Worm (Caenorhabditis elegans) whole organism, L2 larva: ENCODE results near the gene tif-1A.
A peak's percentile ranks its signal among the peaks of the same experiment; 100 is the strongest.

Experiments
- C34F6.9 ChIP-seq: fragments of 150-350 bp; optimal IDR thresholded peaks from 2 replicates; lab custom pipeline; 2014; ENCODE audit warnings: missing biosample characterization, missing genetic modification characterization
- F13H6.1 ChIP-seq: sonication (generic microtip); optimal IDR thresholded peaks from 2 replicates; lab custom pipeline; 2016; ENCODE audit warnings: missing genetic modification characterization, missing compliant biosample characterization
- R02D3.7 ChIP-seq: fragments of 150-350 bp; optimal IDR thresholded peaks from 2 replicates; lab custom pipeline; 2014; ENCODE audit warnings: missing biosample characterization, missing genetic modification characterization
- Y55F3AM.14 ChIP-seq: fragments of 200-800 bp; sonication (Bioruptor generic); optimal IDR thresholded peaks from 2 replicates; lab custom pipeline; 2018; ENCODE audit warnings: mild to moderate bottlenecking, missing genetic modification characterization, missing compliant biosample characterization
- ZK546.5 ChIP-seq: sonication (generic microtip); optimal IDR thresholded peaks from 2 replicates; lab custom pipeline; 2017; ENCODE audit warnings: missing biosample characterization, missing genetic modification characterization
- alr-1 ChIP-seq: fragments of 150-350 bp; optimal IDR thresholded peaks from 2 replicates; lab custom pipeline; 2014; ENCODE audit warnings: missing biosample characterization, missing genetic modification characterization
- aly-2 ChIP-seq: fragments of 150-350 bp; optimal IDR thresholded peaks from 2 replicates; lab custom pipeline; 2014; ENCODE audit warnings: missing biosample characterization, missing genetic modification characterization
- ama-1 ChIP-seq: fragments of 150-350 bp; optimal IDR thresholded peaks from 2 replicates; lab custom pipeline; 2018; ENCODE audit warnings: inconsistent platforms
- blmp-1 ChIP-seq: sonication (generic microtip); optimal IDR thresholded peaks from 2 replicates; lab custom pipeline; 2017; ENCODE audit warnings: missing genetic modification characterization, mild to moderate bottlenecking, missing compliant biosample characterization, antibody characterized with exemption, moderate library complexity; ENCODE audit not compliant: insufficient read depth
- ceh-16 ChIP-seq: fragments of 150-350 bp; optimal IDR thresholded peaks from 2 replicates; lab custom pipeline; 2014; ENCODE audit warnings: missing biosample characterization, missing genetic modification characterization
- ceh-82 ChIP-seq: fragments of 150-350 bp; optimal IDR thresholded peaks from 2 replicates; lab custom pipeline; 2014; ENCODE audit warnings: missing biosample characterization, missing genetic modification characterization
- crh-2 ChIP-seq: sonication (generic microtip); optimal IDR thresholded peaks from 2 replicates; lab custom pipeline; 2017; ENCODE audit warnings: missing biosample characterization, missing genetic modification characterization
- dmd-4 ChIP-seq: sonication (generic microtip); optimal IDR thresholded peaks from 2 replicates; lab custom pipeline; 2017; ENCODE audit warnings: missing biosample characterization, missing genetic modification characterization
- egl-27 ChIP-seq: sonication (generic microtip); optimal IDR thresholded peaks from 3 replicates; lab custom pipeline; 2017; ENCODE audit warnings: missing biosample characterization, missing genetic modification reagents, missing genetic modification characterization
- elt-1 ChIP-seq: fragments of 150-350 bp; optimal IDR thresholded peaks from 2 replicates; lab custom pipeline; 2014; ENCODE audit warnings: missing biosample characterization, missing genetic modification characterization
- elt-3 ChIP-seq: sonication (generic microtip); optimal IDR thresholded peaks from 2 replicates; lab custom pipeline; 2017; ENCODE audit warnings: missing biosample characterization, missing genetic modification characterization
- fos-1 ChIP-seq: fragments of 150-350 bp; optimal IDR thresholded peaks from 2 replicates; lab custom pipeline; 2014; ENCODE audit warnings: missing biosample characterization, missing genetic modification characterization
- gmeb-1 ChIP-seq: fragments of 150-350 bp; optimal IDR thresholded peaks from 2 replicates; lab custom pipeline; 2014; ENCODE audit warnings: missing biosample characterization, missing genetic modification characterization
- lin-11 ChIP-seq: fragments of 150-350 bp; sonication (generic microtip); optimal IDR thresholded peaks from 2 replicates; lab custom pipeline; 2014; ENCODE audit warnings: missing biosample characterization, missing genetic modification characterization, inconsistent platforms, mixed read lengths
- lin-13 ChIP-seq: fragments of 150-350 bp; optimal IDR thresholded peaks from 2 replicates; lab custom pipeline; 2014; ENCODE audit warnings: missing biosample characterization, missing genetic modification reagents, missing genetic modification characterization
- lin-39 ChIP-seq: fragments of 150-350 bp; optimal IDR thresholded peaks from 2 replicates; lab custom pipeline; 2014; ENCODE audit warnings: missing biosample characterization, missing genetic modification reagents, missing genetic modification characterization
- lsy-2 ChIP-seq, 2 experiments: fragments of 150-350 bp in 1 of 2; sonication (generic microtip) in 1 of 2; optimal IDR thresholded peaks; 2 replicates each; lab custom pipeline; 2014 to 2017; ENCODE audit warnings: missing biosample characterization in 2 of 2, missing genetic modification characterization in 2 of 2
- mab-5 ChIP-seq: fragments of 150-350 bp; optimal IDR thresholded peaks from 2 replicates; lab custom pipeline; 2014; ENCODE audit warnings: missing biosample characterization, missing genetic modification characterization
- mbf-1 ChIP-seq: sonication (generic microtip); optimal IDR thresholded peaks from 2 replicates; lab custom pipeline; 2017; ENCODE audit warnings: missing biosample characterization, missing genetic modification characterization
- mdl-1 ChIP-seq, 2 experiments: fragments of 150-350 bp in 1 of 2; sonication (generic microtip) in 1 of 2; optimal IDR thresholded peaks; 2 replicates each; lab custom pipeline; 2017; ENCODE audit warnings: missing biosample characterization in 2 of 2, missing genetic modification characterization in 2 of 2
- nhr-10 ChIP-seq: sonication (generic microtip); optimal IDR thresholded peaks from 2 replicates; lab custom pipeline; 2017; ENCODE audit warnings: missing biosample characterization, missing genetic modification characterization
- nhr-11 ChIP-seq: fragments of 150-350 bp; optimal IDR thresholded peaks from 2 replicates; lab custom pipeline; 2014; ENCODE audit warnings: missing biosample characterization, missing genetic modification characterization
- nhr-12 ChIP-seq: fragments of 150-350 bp; optimal IDR thresholded peaks from 2 replicates; lab custom pipeline; 2014; ENCODE audit warnings: missing biosample characterization, missing genetic modification characterization
- nhr-129 ChIP-seq: fragments of 150-350 bp; optimal IDR thresholded peaks from 2 replicates; lab custom pipeline; 2014; ENCODE audit warnings: missing biosample characterization, missing genetic modification characterization
- nhr-21 ChIP-seq: fragments of 150-350 bp; optimal IDR thresholded peaks from 2 replicates; lab custom pipeline; 2014; ENCODE audit warnings: missing biosample characterization, missing genetic modification characterization
- nhr-23 ChIP-seq: fragments of 150-350 bp; optimal IDR thresholded peaks from 2 replicates; lab custom pipeline; 2014; ENCODE audit warnings: missing biosample characterization, missing genetic modification reagents, missing genetic modification characterization
- nhr-237 ChIP-seq: fragments of 150-350 bp; optimal IDR thresholded peaks from 2 replicates; lab custom pipeline; 2014; ENCODE audit warnings: missing biosample characterization, missing genetic modification characterization
- nhr-25 ChIP-seq: fragments of 150-350 bp; sonication (generic microtip); optimal IDR thresholded peaks from 3 replicates; lab custom pipeline; 2014; ENCODE audit warnings: missing biosample characterization, missing genetic modification characterization
- nhr-6 ChIP-seq: fragments of 150-350 bp; optimal IDR thresholded peaks from 2 replicates; lab custom pipeline; 2014; ENCODE audit warnings: missing biosample characterization, missing genetic modification characterization
- nhr-77 ChIP-seq: fragments of 150-350 bp; optimal IDR thresholded peaks from 2 replicates; lab custom pipeline; 2014; ENCODE audit warnings: missing biosample characterization, missing genetic modification characterization
- peb-1 ChIP-seq: fragments of 150-350 bp; optimal IDR thresholded peaks from 2 replicates; lab custom pipeline; 2014; ENCODE audit warnings: missing biosample characterization, missing genetic modification characterization
- sem-4 ChIP-seq: fragments of 150-350 bp; optimal IDR thresholded peaks from 2 replicates; lab custom pipeline; 2014; ENCODE audit warnings: missing biosample characterization, missing genetic modification reagents, missing genetic modification characterization
- skn-1 ChIP-seq: sonication (generic microtip); optimal IDR thresholded peaks from 2 replicates; lab custom pipeline; 2017; ENCODE audit warnings: missing biosample characterization, missing genetic modification characterization
- sma-3 ChIP-seq: sonication (generic microtip); optimal IDR thresholded peaks from 2 replicates; lab custom pipeline; 2016; ENCODE audit warnings: missing genetic modification reagents, missing genetic modification characterization, missing compliant biosample characterization
- sma-9 ChIP-seq, 2 experiments: fragments of 150-350 bp in 1 of 2; sonication (generic microtip) in 1 of 2; optimal IDR thresholded peaks; 2 replicates each; lab custom pipeline; 2014 to 2016; ENCODE audit warnings: missing genetic modification characterization in 2 of 2, mild to moderate bottlenecking in 1 of 2, missing biosample characterization in 1 of 2, missing compliant biosample characterization in 1 of 2, missing genetic modification reagents in 1 of 2, moderate library complexity in 1 of 2
- snpc-4 ChIP-seq: fragments of 150-350 bp; optimal IDR thresholded peaks from 2 replicates; lab custom pipeline; 2014; ENCODE audit warnings: missing biosample characterization, missing genetic modification characterization
- unc-39 ChIP-seq: fragments of 150-350 bp; optimal IDR thresholded peaks from 2 replicates; lab custom pipeline; 2014; ENCODE audit warnings: missing biosample characterization, missing genetic modification characterization
- unc-55 ChIP-seq: fragments of 150-350 bp; sonication (generic microtip); optimal IDR thresholded peaks from 3 replicates; lab custom pipeline; 2014; ENCODE audit warnings: missing biosample characterization, missing genetic modification reagents, missing genetic modification characterization
- unc-62 ChIP-seq: fragments of 150-350 bp; optimal IDR thresholded peaks from 2 replicates; lab custom pipeline; 2014; ENCODE audit warnings: missing biosample characterization, missing genetic modification reagents, missing genetic modification characterization
- zag-1 ChIP-seq: fragments of 150-350 bp; optimal IDR thresholded peaks from 2 replicates; lab custom pipeline; 2014; ENCODE audit warnings: missing biosample characterization, missing genetic modification characterization
- ztf-1 ChIP-seq: fragments of 200-800 bp; sonication (Bioruptor generic); conservative IDR thresholded peaks from 2 replicates; pipeline ENCODE4 v1.3.6; 2022; ENCODE audit warnings: missing genetic modification characterization, missing compliant biosample characterization
- ztf-11 ChIP-seq: sonication (generic microtip); optimal IDR thresholded peaks from 2 replicates; lab custom pipeline; 2017; ENCODE audit warnings: missing biosample characterization, missing genetic modification characterization
- ztf-4 ChIP-seq: fragments of 150-350 bp; optimal IDR thresholded peaks from 2 replicates; lab custom pipeline; 2014; ENCODE audit warnings: missing biosample characterization, missing genetic modification characterization

The tif-1A gene

DNA sequence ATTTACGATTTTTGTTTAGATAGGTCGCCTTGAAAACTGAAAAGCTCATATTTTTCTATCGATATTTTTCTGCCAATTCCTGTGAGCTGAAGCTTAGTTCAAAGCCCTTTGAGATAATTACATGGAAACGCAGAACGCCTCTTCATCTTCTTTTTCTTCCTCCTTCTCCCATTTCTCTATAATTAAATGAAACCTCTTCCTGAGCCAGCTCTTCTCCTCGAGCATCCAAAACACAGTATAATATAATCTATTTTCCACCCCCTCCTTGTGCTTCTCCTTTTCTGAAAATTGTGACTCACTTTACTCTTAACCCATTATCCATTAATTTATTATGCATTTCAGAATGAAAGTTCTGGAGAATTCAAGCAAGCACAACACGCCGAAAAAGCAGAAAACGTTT is 47.6 kb downstream of the tif-1A start, which contains the start of gene F37A8.5:
F37A8.5 (plus strand) TSS at position 332 of the 400 bp plus-strand sequence.
- TF ChIP-seq ceh-82 (tag; lab: Kevin White, UChicago) = no peak
- TF ChIP-seq nhr-12 (tag; lab: Kevin White, UChicago) = no peak
- no peak for TF ChIP-seq lsy-2 (tag; optimal IDR thresholded peaks at IDR 0.05; lab: Kevin White, UChicago)
- TF ChIP-seq R02D3.7 (tag; lab: Kevin White, UChicago) = no peak
- TF ChIP-seq nhr-11 (tag; lab: Kevin White, UChicago) = no peak
- no peak for TF ChIP-seq peb-1 (tag; lab: Kevin White, UChicago)
- TF ChIP-seq nhr-237 = no peak
- no peak for TF ChIP-seq aly-2 (tag; lab: Kevin White, UChicago)
- no peak for TF ChIP-seq mbf-1 (tag; lab: Kevin White, UChicago)

DNA sequence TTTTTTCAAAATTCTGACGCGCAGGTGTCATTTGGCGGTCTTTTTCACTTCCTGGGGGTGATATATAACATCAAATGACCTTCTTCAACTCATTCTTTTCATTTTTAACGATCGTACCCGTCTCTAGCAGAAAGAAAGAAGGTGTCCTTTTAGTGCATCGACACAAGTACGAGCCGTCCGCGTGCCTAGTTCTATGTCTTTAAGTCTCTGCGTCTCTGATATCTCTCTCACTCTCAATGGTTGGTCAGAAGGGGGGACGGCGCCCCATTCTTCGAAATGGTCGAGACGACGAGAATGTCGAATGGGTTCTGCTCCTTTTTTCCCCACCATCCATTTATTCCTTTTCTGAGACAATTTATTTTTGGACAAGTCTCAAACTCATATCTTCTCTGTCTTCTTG is 48.2 kb downstream of the tif-1A start:
- TF ChIP-seq nhr-23 (tag; lab: Kevin White, UChicago) = no peak
- TF ChIP-seq R02D3.7 (tag; lab: Kevin White, UChicago) = no peak
- TF ChIP-seq sma-9 (GFP tag; optimal IDR thresholded peaks at IDR 0.05; lab: Kevin White, UChicago) = peak; percentile 75
- no peak for TF ChIP-seq sma-9 (tag; optimal IDR thresholded peaks at IDR 0.05; lab: Kevin White, UChicago)
- TF ChIP-seq nhr-6 (tag; lab: Kevin White, UChicago) = peak; percentile 21
- no peak for TF ChIP-seq zag-1 (tag; lab: Kevin White, UChicago)
- peak; percentile 16 for TF ChIP-seq fos-1
- TF ChIP-seq lin-13 (GFP tag; lab: Kevin White, UChicago) = no peak
- no peak for TF ChIP-seq ztf-11 (tag; lab: Kevin White, UChicago)
- TF ChIP-seq ceh-82 (tag; lab: Kevin White, UChicago) = no peak
- TF ChIP-seq nhr-11 (tag; lab: Kevin White, UChicago) = no peak
- TF ChIP-seq gmeb-1 (tag; lab: Kevin White, UChicago) = no peak
- TF ChIP-seq C34F6.9 (tag; lab: Kevin White, UChicago) = peak; percentile 49
- TF ChIP-seq dmd-4 = no peak
- TF ChIP-seq nhr-129 (tag; lab: Kevin White, UChicago) = peak; percentile 61
- no peak for TF ChIP-seq egl-27 (tag; lab: Kevin White, UChicago)
- no peak for TF ChIP-seq lin-11 (tag; lab: Kevin White, UChicago)
- TF ChIP-seq ztf-4 (tag; lab: Kevin White, UChicago) = peak; percentile 15
- peak; percentile 9 for TF ChIP-seq mab-5 (tag; lab: Kevin White, UChicago)
- no peak for TF ChIP-seq nhr-237
- TF ChIP-seq crh-2 = peak; percentile 25
- no peak for TF ChIP-seq unc-62 (GFP tag; lab: Kevin White, UChicago)
- no peak for TF ChIP-seq sma-3 (GFP tag; lab: Kevin White, UChicago)
- TF ChIP-seq ama-1 (lab: Kevin White, UChicago) = no peak
- TF ChIP-seq unc-55 (GFP tag; lab: Kevin White, UChicago) = peak; percentile 35
- TF ChIP-seq elt-3 (tag; lab: Kevin White, UChicago) = no peak
- TF ChIP-seq nhr-12 (tag; lab: Kevin White, UChicago) = no peak
- TF ChIP-seq skn-1 (tag; lab: Kevin White, UChicago) = no peak
- TF ChIP-seq lsy-2 (tag; optimal IDR thresholded peaks at IDR 0.05; lab: Kevin White, UChicago) = peak in 1 of 2 experiments; percentile 64
- TF ChIP-seq blmp-1 (tag; lab: Kevin White, UChicago) = peak; percentile 36
- TF ChIP-seq nhr-77 (tag; lab: Kevin White, UChicago) = no peak
- TF ChIP-seq F13H6.1 (tag; lab: Kevin White, UChicago) = peak; percentile 17
- TF ChIP-seq mbf-1 (tag; lab: Kevin White, UChicago) = no peak
- TF ChIP-seq ceh-16 = no peak
- no peak for TF ChIP-seq Y55F3AM.14 (GFP tag; lab: Kevin White, UChicago)
- TF ChIP-seq nhr-21 (tag; lab: Kevin White, UChicago) = peak; percentile 42
- peak; percentile 48 to 56 for TF ChIP-seq mdl-1 (tag; optimal IDR thresholded peaks at IDR 0.05; lab: Kevin White, UChicago)
- no peak for TF ChIP-seq peb-1 (tag; lab: Kevin White, UChicago)
- TF ChIP-seq nhr-25 (tag; lab: Kevin White, UChicago) = peak; percentile 15
- TF ChIP-seq ZK546.5 (tag; lab: Kevin White, UChicago) = no peak
- TF ChIP-seq ztf-1 (GFP tag; lab: Robert Waterston, UW) = no peak
- no peak for TF ChIP-seq snpc-4 (tag; lab: Kevin White, UChicago)
- no peak for TF ChIP-seq aly-2 (tag; lab: Kevin White, UChicago)
- no peak for TF ChIP-seq nhr-10
- TF ChIP-seq sem-4 (tag; lab: Kevin White, UChicago) = no peak
- TF ChIP-seq lin-39 (tag; lab: Kevin White, UChicago) = no peak
- TF ChIP-seq alr-1 (tag; lab: Kevin White, UChicago) = no peak
- TF ChIP-seq unc-39 (tag; lab: Kevin White, UChicago) = no peak
- TF ChIP-seq elt-1 (tag; lab: Kevin White, UChicago) = no peak
